Fruit fly (Drosophila melanogaster) whole organism, prepupa: ENCODE measurements around the gene mRpL15.
A peak's percentile ranks its signal among the peaks of the same experiment; 100 is the strongest.

Experiments used
- Blimp-1 ChIP-seq: fragments of 200-800 bp; sonication (Bioruptor generic); optimal IDR thresholded peaks from 3 replicates; lab custom pipeline; 2017; ENCODE audit warnings: missing biosample characterization, missing genetic modification characterization, mild to moderate bottlenecking, moderate library complexity, missing genetic modification reagents
- CG10631 ChIP-seq: fragments of 200-800 bp; sonication (Bioruptor generic); optimal IDR thresholded peaks from 2 replicates; lab custom pipeline; 2016; ENCODE audit warnings: missing biosample characterization, missing genetic modification characterization
- CG11294 ChIP-seq: fragments of 200-800 bp; sonication (Bioruptor generic); IDR thresholded peaks from 2 replicates; pipeline ENCODE4 v1.3.6; 2022; ENCODE audit warnings: missing biosample characterization, missing genetic modification characterization
- CG11762 ChIP-seq: fragments of 200-800 bp; sonication (Bioruptor generic); optimal IDR thresholded peaks from 3 replicates; lab custom pipeline; 2016; ENCODE audit warnings: missing biosample characterization, missing genetic modification characterization; ENCODE audit not compliant: insufficient read depth
- CG11902 ChIP-seq: fragments of 200-800 bp; sonication (Bioruptor generic); optimal IDR thresholded peaks from 3 replicates; lab custom pipeline; 2016; ENCODE audit warnings: missing biosample characterization, missing genetic modification characterization
- CG15336 ChIP-seq: fragments of 200-800 bp; sonication (Bioruptor generic); IDR thresholded peaks from 2 replicates; pipeline ENCODE4 v1.3.6; 2022; ENCODE audit warnings: missing biosample characterization, missing genetic modification characterization
- CG31627 ChIP-seq: fragments of 200-800 bp; sonication (Bioruptor generic); optimal IDR thresholded peaks from 3 replicates; lab custom pipeline; 2016; ENCODE audit warnings: missing biosample characterization, missing genetic modification characterization
- CG32006 ChIP-seq: fragments of 200-800 bp; sonication (Bioruptor generic); optimal IDR thresholded peaks from 3 replicates; lab custom pipeline; 2017; ENCODE audit warnings: missing biosample characterization, mild to moderate bottlenecking, missing genetic modification characterization
- CG3919 ChIP-seq: fragments of 200-800 bp; sonication (Bioruptor generic); optimal IDR thresholded peaks from 3 replicates; lab custom pipeline; 2016; ENCODE audit warnings: missing biosample characterization, missing genetic modification characterization
- CG6276 ChIP-seq: fragments of 200-800 bp; sonication (Bioruptor generic); optimal IDR thresholded peaks from 2 replicates; lab custom pipeline; 2017; ENCODE audit warnings: missing biosample characterization, mild to moderate bottlenecking, missing genetic modification characterization
- CG6854 ChIP-seq: fragments of 200-800 bp; sonication (Bioruptor generic); optimal IDR thresholded peaks from 2 replicates; lab custom pipeline; 2017; ENCODE audit warnings: missing biosample characterization, mild to moderate bottlenecking, missing genetic modification characterization
- CG7368 ChIP-seq: fragments of 200-800 bp; sonication (Bioruptor generic); optimal IDR thresholded peaks from 3 replicates; lab custom pipeline; 2016; ENCODE audit warnings: missing biosample characterization, missing genetic modification characterization
- CG8319 ChIP-seq: fragments of 200-800 bp; sonication (Bioruptor generic); optimal IDR thresholded peaks from 3 replicates; lab custom pipeline; 2016; ENCODE audit warnings: missing biosample characterization, missing genetic modification characterization
- Eip75B ChIP-seq: fragments of 200-800 bp; sonication (Bioruptor generic); optimal IDR thresholded peaks from 3 replicates; lab custom pipeline; 2016; ENCODE audit warnings: missing biosample characterization, missing genetic modification characterization
- Eip78C ChIP-seq: fragments of 200-800 bp; sonication (Bioruptor generic); peaks from one replicate; lab custom pipeline; 2016; ENCODE audit warnings: missing biosample characterization, missing genetic modification characterization
- Eip93F ChIP-seq: fragments of 200-800 bp; sonication (Bioruptor generic); optimal IDR thresholded peaks from 2 replicates; lab custom pipeline; 2016; ENCODE audit warnings: missing biosample characterization, mild to moderate bottlenecking, missing genetic modification characterization
- Ets21C ChIP-seq: fragments of 200-800 bp; sonication (Bioruptor generic); optimal IDR thresholded peaks from 3 replicates; lab custom pipeline; 2016; ENCODE audit warnings: missing biosample characterization, missing genetic modification characterization
- Ets96B ChIP-seq: fragments of 200-800 bp; optimal IDR thresholded peaks from 2 replicates; lab custom pipeline; 2019; ENCODE audit warnings: missing biosample characterization, mild to moderate bottlenecking, missing genetic modification characterization, moderate library complexity
- Gug ChIP-seq: fragments of 200-800 bp; sonication (Bioruptor generic); IDR thresholded peaks from 2 replicates; pipeline ENCODE4 v1.3.6; 2022; ENCODE audit warnings: missing biosample characterization, missing genetic modification characterization
- Hr38 ChIP-seq: sonication (Bioruptor generic); optimal IDR thresholded peaks from 2 replicates; lab custom pipeline; 2016; ENCODE audit warnings: missing biosample characterization, missing genetic modification characterization
- Hr39 ChIP-seq: fragments of 200-800 bp; sonication (Bioruptor generic); optimal IDR thresholded peaks from 2 replicates; lab custom pipeline; 2016; ENCODE audit warnings: missing biosample characterization, missing genetic modification characterization
- Hr4 ChIP-seq: fragments of 200-800 bp; sonication (Bioruptor generic); optimal IDR thresholded peaks from 3 replicates; lab custom pipeline; 2016; ENCODE audit warnings: missing biosample characterization, missing genetic modification characterization
- Lpt ChIP-seq: fragments of 200-800 bp; sonication (Bioruptor generic); optimal IDR thresholded peaks from 3 replicates; lab custom pipeline; 2016; ENCODE audit warnings: missing biosample characterization, missing genetic modification characterization
- Smox ChIP-seq: fragments of 200-800 bp; sonication (Bioruptor generic); optimal IDR thresholded peaks from 3 replicates; lab custom pipeline; 2016; ENCODE audit warnings: missing biosample characterization, missing genetic modification characterization
- Sox102F ChIP-seq: fragments of 200-800 bp; sonication (Bioruptor generic); optimal IDR thresholded peaks from 2 replicates; lab custom pipeline; 2016; ENCODE audit warnings: missing biosample characterization, mild to moderate bottlenecking, missing genetic modification characterization
- cyc ChIP-seq: fragments of 200-800 bp; sonication (Bioruptor generic); optimal IDR thresholded peaks from 3 replicates; lab custom pipeline; 2016; ENCODE audit warnings: missing biosample characterization, missing genetic modification characterization
- dac ChIP-seq: fragments of 200-800 bp; sonication (Bioruptor generic); optimal IDR thresholded peaks from 2 replicates; lab custom pipeline; 2017; ENCODE audit warnings: missing biosample characterization, mild to moderate bottlenecking, missing genetic modification characterization
- dsx ChIP-seq: fragments of 200-800 bp; optimal IDR thresholded peaks from 3 replicates; lab custom pipeline; 2019; ENCODE audit warnings: missing biosample characterization, mild to moderate bottlenecking, missing genetic modification characterization, moderate library complexity; ENCODE audit not compliant: poor library complexity, severe bottlenecking
- esn ChIP-seq: fragments of 200-800 bp; sonication (Bioruptor generic); optimal IDR thresholded peaks from 2 replicates; lab custom pipeline; 2016; ENCODE audit warnings: missing biosample characterization, mild to moderate bottlenecking, missing genetic modification characterization, moderate library complexity
- fd85E ChIP-seq: fragments of 200-800 bp; sonication (Bioruptor generic); optimal IDR thresholded peaks from 3 replicates; lab custom pipeline; 2016; ENCODE audit warnings: missing biosample characterization, missing genetic modification characterization
- fkh ChIP-seq: fragments of 200-800 bp; sonication (Bioruptor generic); optimal IDR thresholded peaks from 3 replicates; lab custom pipeline; 2017; ENCODE audit warnings: missing biosample characterization, mild to moderate bottlenecking, missing genetic modification characterization, moderate library complexity
- lz ChIP-seq: fragments of 200-800 bp; sonication (Bioruptor generic); optimal IDR thresholded peaks from 3 replicates; lab custom pipeline; 2016; ENCODE audit warnings: missing biosample characterization, missing genetic modification characterization
- net ChIP-seq: fragments of 200-800 bp; sonication (Bioruptor generic); optimal IDR thresholded peaks from 3 replicates; lab custom pipeline; 2016; ENCODE audit warnings: missing biosample characterization, missing genetic modification characterization
- pdm3 ChIP-seq: fragments of 200-800 bp; sonication (Bioruptor generic); optimal IDR thresholded peaks from 3 replicates; lab custom pipeline; 2016; ENCODE audit warnings: missing biosample characterization, missing genetic modification characterization
- salr ChIP-seq, 2 experiments: fragments of 200-800 bp; sonication (Bioruptor generic); optimal IDR thresholded peaks; 3 replicates each; lab custom pipeline; 2016 to 2018; ENCODE audit warnings: missing biosample characterization in 2 of 2, missing genetic modification characterization in 2 of 2, mild to moderate bottlenecking in 1 of 2
- ss ChIP-seq, 2 experiments: fragments of 200-800 bp; sonication (Bioruptor generic); optimal IDR thresholded peaks; 2 replicates in 1 of 2; 3 replicates in 1 of 2; lab custom pipeline; 2017 to 2018; ENCODE audit warnings: mild to moderate bottlenecking in 2 of 2, missing biosample characterization in 2 of 2, missing genetic modification characterization in 2 of 2, moderate library complexity in 1 of 2
- svp ChIP-seq: fragments of 200-800 bp; sonication (Bioruptor generic); peaks from one replicate; lab custom pipeline; 2016; ENCODE audit warnings: missing biosample characterization, missing genetic modification characterization
- topi ChIP-seq: fragments of 200-800 bp; sonication (Bioruptor generic); optimal IDR thresholded peaks from 3 replicates; lab custom pipeline; 2016; ENCODE audit warnings: missing biosample characterization, missing genetic modification characterization
- vri ChIP-seq: fragments of 200-800 bp; sonication (Bioruptor generic); optimal IDR thresholded peaks from 3 replicates; lab custom pipeline; 2016; ENCODE audit warnings: missing biosample characterization, mild to moderate bottlenecking, missing genetic modification characterization

Gene mRpL15

DNA sequence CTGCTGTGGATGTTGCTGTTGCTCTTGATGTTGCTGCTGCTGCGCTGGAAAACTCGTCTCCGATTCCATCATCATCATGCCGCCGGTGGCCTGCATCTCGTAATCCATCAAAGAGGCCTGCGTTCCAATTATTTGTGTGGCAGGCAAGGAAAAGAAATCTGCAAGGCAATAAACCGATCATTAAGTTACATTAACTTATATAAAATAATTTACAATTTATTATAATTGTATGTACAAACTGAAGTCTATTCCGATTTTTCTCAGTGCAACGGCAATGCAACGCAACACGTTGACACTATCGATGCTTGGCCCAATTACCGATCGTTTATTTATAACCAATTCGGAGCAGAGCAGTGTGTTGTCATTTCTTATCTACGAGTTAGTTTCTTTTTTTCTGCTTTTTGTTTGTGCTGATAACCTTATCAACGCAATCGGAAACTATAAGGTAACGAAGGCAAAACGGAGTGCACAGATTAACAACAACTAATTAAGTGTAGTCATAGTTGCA, 35.0 kb upstream of the mRpL15 start (continued):
- TF ChIP-seq dac (GFP tag; lab: Kevin White, UChicago) (peak; percentile 12), Gug (peak; percentile 48), CG11902 (no peak), cyc (no peak), lz (GFP tag; lab: Kevin White, UChicago) (no peak), Blimp-1 (GFP tag; lab: Kevin White, UChicago) (no peak), Sox102F (GFP tag; lab: Kevin White, UChicago) (no peak), vri (GFP tag; lab: Kevin White, UChicago) (no peak), Hr4 (GFP tag; lab: Kevin White, UChicago) (no peak), fd85E (GFP tag; lab: Kevin White, UChicago) (no peak), CG32006 (GFP tag; lab: Kevin White, UChicago) (peak; percentile 68), Ets96B (tag; lab: Kevin White, UChicago) (no peak), CG11762 (no peak), net (peak; percentile 47), Smox (GFP tag; lab: Kevin White, UChicago) (no peak), ss (GFP tag; optimal IDR thresholded peaks at IDR 0.05; lab: Kevin White, UChicago) (no peak), Lpt (GFP tag; lab: Kevin White, UChicago) (peak; percentile 1), Eip93F (GFP tag; lab: Kevin White, UChicago) (no peak), esn (GFP tag; lab: Kevin White, UChicago) (no peak), fkh (GFP tag; lab: Kevin White, UChicago) (no peak)
- TF ChIP-seq, all 60 proteins: peak for 22

DNA sequence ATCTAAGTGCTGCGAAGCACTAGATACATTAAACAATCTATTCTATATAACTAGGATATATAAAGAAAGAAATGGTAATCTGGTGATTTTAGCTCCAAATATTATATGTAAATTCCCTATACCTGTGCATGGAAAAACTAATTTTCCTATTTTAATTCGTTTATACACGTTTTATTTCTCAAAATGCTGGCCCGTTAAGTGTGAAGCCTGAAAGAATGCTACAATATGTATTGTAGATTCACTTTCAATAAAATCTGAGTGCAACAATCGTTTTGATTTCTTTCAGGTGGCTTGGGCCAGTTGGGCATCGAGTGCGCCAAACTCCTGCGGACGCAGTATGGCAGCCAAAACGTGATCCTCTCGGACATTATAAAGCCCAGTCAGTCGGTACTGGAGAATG, 31.4 kb upstream of the mRpL15 start:
- TF ChIP-seq Hr39 (GFP tag; lab: Kevin White, UChicago) (no peak), CG6276 (no peak), Eip75B (no peak), CG15336 (GFP tag; lab: Robert Waterston, UW) (no peak), CG3919 (GFP tag; lab: Kevin White, UChicago) (no peak), Blimp-1 (GFP tag; lab: Kevin White, UChicago) (peak; percentile 49)

- TF ChIP-seq Hr4 (GFP tag; lab: Kevin White, UChicago) (no peak), Gug (no peak), Lpt (GFP tag; lab: Kevin White, UChicago) (no peak), CG6276 (no peak), fd85E (GFP tag; lab: Kevin White, UChicago) (no peak), salr (GFP tag; optimal IDR thresholded peaks at IDR 0.05; lab: Kevin White, UChicago) (no peak), svp (GFP tag; lab: Kevin White, UChicago) (no peak), dsx (GFP tag; lab: Kevin White, UChicago) (no peak), net (no peak), topi (GFP tag; lab: Kevin White, UChicago) (no peak), pdm3 (GFP tag; lab: Kevin White, UChicago) (no peak), CG10631 (GFP tag; lab: Kevin White, UChicago) (no peak), CG11294 (GFP tag; lab: Robert Waterston, UW) (no peak), Smox (GFP tag; lab: Kevin White, UChicago) (no peak), Ets21C (no peak), CG6854 (no peak), Hr38 (GFP tag; lab: Kevin White, UChicago) (no peak), Sox102F (GFP tag; lab: Kevin White, UChicago) (no peak)
- TF ChIP-seq, all 60 proteins: peak for 0
Measured at dm6 chr3L:20466599-20466998, 30.6 kb upstream of the mRpL15 start, which contains the start of gene Tdh. Gene Tdh, plus strand, starts transcription at chr3L:20466944.

dm6 chr3L:20465941-20466340, 29.9 kb upstream of the mRpL15 start, which contains the start of gene CG42764:
Gene CG42764, minus strand, starts transcription at chr3L:20466041.
- TF ChIP-seq CG31627 (no peak), Eip78C (GFP tag; lab: Kevin White, UChicago) (no peak), Blimp-1 (GFP tag; lab: Kevin White, UChicago) (no peak), CG8319 (GFP tag; lab: Kevin White, UChicago) (no peak), esn (GFP tag; lab: Kevin White, UChicago) (no peak), CG15336 (GFP tag; lab: Robert Waterston, UW) (no peak), CG7368 (GFP tag; lab: Kevin White, UChicago) (no peak), CG11902 (no peak)
